Worm (Caenorhabditis elegans): ENCODE data around the gene fbxb-88.
A peak's percentile ranks its signal among the peaks of the same experiment; 100 is the strongest.

Gene fbxb-88

DNA sequence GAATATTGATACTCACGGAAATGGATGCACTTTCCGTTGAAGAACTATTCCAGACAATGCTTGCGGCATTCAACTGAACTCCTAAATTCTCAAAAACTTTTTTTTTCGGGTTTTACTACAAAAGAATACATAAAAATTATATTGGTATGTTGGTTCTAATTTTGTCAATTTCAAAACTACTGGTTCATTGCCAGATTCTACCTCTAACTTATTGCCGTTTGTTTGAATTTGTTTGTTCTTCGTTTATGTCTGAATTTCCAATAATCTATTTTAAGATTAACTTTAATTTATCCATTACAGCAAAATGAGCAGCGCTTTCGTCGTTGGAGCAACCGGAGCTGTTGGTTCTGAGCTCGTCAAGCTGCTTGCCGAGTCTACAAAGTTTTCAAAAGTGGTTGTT is 30.6 kb downstream of the fbxb-88 start, which contains the start of gene C33F10.14:
Gene C33F10.14 (plus strand): TSS at position 301 of the 400 bp plus-strand sequence.
- TF ChIP-seq mec-3 (tag; optimal IDR thresholded peaks at IDR 0.05; ENCODE audit: borderline replicate concordance) (no peak), ztf-16 (tag; optimal IDR thresholded peaks at IDR 0.05) (no peak)

- TF ChIP-seq ceh-30 (tag; optimal IDR thresholded peaks at IDR 0.05), result no peak
- TF ChIP-seq hlh-13 (GFP tag; optimal IDR thresholded peaks at IDR 0.05), result no peak
- TF ChIP-seq ttx-3 (tag; optimal IDR thresholded peaks at IDR 0.05), result no peak
- no peak for TF ChIP-seq ahr-1 (tag; optimal IDR thresholded peaks at IDR 0.05)
- TF ChIP-seq odd-2 (tag; optimal IDR thresholded peaks at IDR 0.05), result no peak
- TF ChIP-seq pha-2 (tag; optimal IDR thresholded peaks at IDR 0.05), result no peak
- TF ChIP-seq eyg-1 (tag; optimal IDR thresholded peaks at IDR 0.05), result no peak
- no peak for TF ChIP-seq npax-4 (tag; optimal IDR thresholded peaks at IDR 0.05)
- TF ChIP-seq ztf-16 (tag; optimal IDR thresholded peaks at IDR 0.05), result no peak
- no peak for TF ChIP-seq ceh-24 (tag; optimal IDR thresholded peaks at IDR 0.05)
- no peak for TF ChIP-seq K09A11.1 (tag; optimal IDR thresholded peaks at IDR 0.05; ENCODE audit: insufficient read depth)
- TF ChIP-seq F13H6.1 (tag; optimal IDR thresholded peaks at IDR 0.05), result no peak
- TF ChIP-seq ets-4 (tag; optimal IDR thresholded peaks at IDR 0.05), result no peak
- no peak for TF ChIP-seq pqm-1 (tag; optimal IDR thresholded peaks at IDR 0.05)
- TF ChIP-seq C38D4.7 (GFP tag; optimal IDR thresholded peaks at IDR 0.05), result no peak
Observed at ce11 chrII:4795461-4795860, 32.2 kb downstream of the fbxb-88 start, which contains the start of gene C33F10.4. C33F10.4 (plus strand) TSS chrII:4795761.

- TF ChIP-seq sdc-2 (tag; optimal IDR thresholded peaks at IDR 0.05) (no peak), hlh-13 (GFP tag; optimal IDR thresholded peaks at IDR 0.05) (no peak), ttx-3 (tag; optimal IDR thresholded peaks at IDR 0.05) (no peak), hlh-30 (tag; optimal IDR thresholded peaks at IDR 0.05; ENCODE audit: insufficient read depth) (no peak), ceh-30 (tag; optimal IDR thresholded peaks at IDR 0.05) (no peak), ceh-31 (tag; optimal IDR thresholded peaks at IDR 0.05) (no peak), fax-1 (tag; optimal IDR thresholded peaks at IDR 0.05) (no peak), eyg-1 (tag; optimal IDR thresholded peaks at IDR 0.05) (no peak), unc-55 (GFP tag; optimal IDR thresholded peaks at IDR 0.05) (no peak), tbx-7 (tag; optimal IDR thresholded peaks at IDR 0.05) (no peak), unc-42 (tag; optimal IDR thresholded peaks at IDR 0.05) (no peak), ceh-24 (tag; optimal IDR thresholded peaks at IDR 0.05) (no peak), ceh-14 (tag; optimal IDR thresholded peaks at IDR 0.05) (no peak)
Observed at ce11 chrII:4793320-4793719, 34.4 kb downstream of the fbxb-88 start.

DNA sequence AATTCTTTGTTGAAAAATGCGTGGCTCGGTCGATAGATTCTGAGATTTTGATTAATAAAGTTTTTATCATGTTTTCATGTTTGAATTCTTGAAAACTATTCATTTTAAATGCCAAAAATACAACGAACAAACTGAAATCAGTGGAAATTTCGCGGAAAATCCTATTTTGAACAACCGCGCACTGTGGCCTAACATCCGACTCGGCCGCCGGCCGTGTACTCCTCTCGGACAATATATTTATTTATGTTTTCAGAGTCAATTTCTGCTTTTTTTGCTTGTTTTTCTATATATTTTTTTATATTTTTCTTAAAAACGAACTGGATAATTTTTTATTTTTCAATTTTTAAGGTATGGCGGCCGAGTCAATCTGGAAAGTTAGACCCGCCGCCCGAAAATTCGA is 36.4 kb downstream of the fbxb-88 start, which contains the start of gene F26G1.1:
Gene F26G1.1 (plus strand): TSS at position 347 of the 400 bp plus-strand sequence.
- TF ChIP-seq nhr-11 (tag; optimal IDR thresholded peaks at IDR 0.05) (no peak), elt-2 (tag; optimal IDR thresholded peaks at IDR 0.05) (peak; percentile 97), C08G9.2 (tag; optimal IDR thresholded peaks at IDR 0.05) (peak; percentile 93), sox-2 (GFP tag; IDR thresholded peaks at IDR 0.05) (no peak), hlh-6 (tag; optimal IDR thresholded peaks at IDR 0.05) (no peak), pqm-1 (tag; optimal IDR thresholded peaks at IDR 0.05) (no peak), unc-55 (GFP tag; optimal IDR thresholded peaks at IDR 0.05) (no peak), tbx-7 (tag; optimal IDR thresholded peaks at IDR 0.05) (peak; percentile 93), ceh-2 (tag; optimal IDR thresholded peaks at IDR 0.05) (peak; percentile 90), pha-4 (tag; optimal IDR thresholded peaks at IDR 0.05) (no peak), hlh-15 (tag; optimal IDR thresholded peaks at IDR 0.05) (no peak), hlh-13 (GFP tag; optimal IDR thresholded peaks at IDR 0.05) (no peak), mec-3 (tag; optimal IDR thresholded peaks at IDR 0.05; ENCODE audit: borderline replicate concordance) (peak; percentile 65), K09A11.1 (tag; optimal IDR thresholded peaks at IDR 0.05; ENCODE audit: insufficient read depth) (no peak), ref-2 (tag; optimal IDR thresholded peaks at IDR 0.05) (peak; percentile 72), Y22D7AL.16 (tag; optimal IDR thresholded peaks at IDR 0.05) (no peak), pros-1 (tag; optimal IDR thresholded peaks at IDR 0.05) (no peak), unc-3 (GFP tag; conservative IDR thresholded peaks at IDR 0.05) (no peak), unc-3 (tag; optimal IDR thresholded peaks at IDR 0.05) (no peak), fkh-10 (GFP tag; optimal IDR thresholded peaks at IDR 0.05) (no peak), elt-4 (tag; optimal IDR thresholded peaks at IDR 0.05) (no peak), sox-4 (tag; optimal IDR thresholded peaks at IDR 0.05) (no peak), ceh-30 (tag; optimal IDR thresholded peaks at IDR 0.05) (no peak), pax-1 (tag; optimal IDR thresholded peaks at IDR 0.05) (no peak), hlh-30 (tag; optimal IDR thresholded peaks at IDR 0.05; ENCODE audit: insufficient read depth) (no peak), syd-9 (tag; optimal IDR thresholded peaks at IDR 0.05) (no peak), rnt-1 (tag; optimal IDR thresholded peaks at IDR 0.05) (peak; percentile 12), ceh-34 (tag; optimal IDR thresholded peaks at IDR 0.05) (peak; percentile 29), npax-4 (tag; optimal IDR thresholded peaks at IDR 0.05) (peak; percentile 17), sdc-2 (tag; optimal IDR thresholded peaks at IDR 0.05) (peak; percentile 48), ets-4 (tag; optimal IDR thresholded peaks at IDR 0.05) (peak; percentile 94), ceh-6 (GFP tag; optimal IDR thresholded peaks at IDR 0.05) (no peak), K02D7.2 (tag; optimal IDR thresholded peaks at IDR 0.05) (no peak)

All from whole organism, late embryonic.